Worm (Caenorhabditis elegans): ENCODE data around the gene C28C12.1.

C28C12.1 gene

ce11 chrIV:8481308-8481707 is 20.2 kb upstream of the C28C12.1 start, which contains the start of gene spp-8 (continued):
- TF ChIP-seq jun-1 (tag; optimal IDR thresholded peaks at IDR 0.05): no peak
- TF ChIP-seq nhr-90 (tag; optimal IDR thresholded peaks at IDR 0.05; ENCODE audit: poor library complexity): no peak
- TF ChIP-seq lin-15B (tag; optimal IDR thresholded peaks at IDR 0.05): no peak
- no peak for TF ChIP-seq fkh-4 (tag; optimal IDR thresholded peaks at IDR 0.05; ENCODE audit: borderline replicate concordance)
- TF ChIP-seq unc-86 (tag; optimal IDR thresholded peaks at IDR 0.05): no peak
- no peak for TF ChIP-seq nhr-71 (tag; optimal IDR thresholded peaks at IDR 0.05)
- no peak for TF ChIP-seq sox-4 (tag; optimal IDR thresholded peaks at IDR 0.05)
- TF ChIP-seq nhr-28 (tag; optimal IDR thresholded peaks at IDR 0.05): no peak
- no peak for TF ChIP-seq efl-3 (GFP tag; optimal IDR thresholded peaks at IDR 0.05)

ce11 chrIV:8487183-8487582 is 14.3 kb upstream of the C28C12.1 start, which contains the start of gene srlf-3:
TSS of gene srlf-3 (plus strand) at chrIV:8487483.
- TF ChIP-seq lin-15B (tag; optimal IDR thresholded peaks at IDR 0.05): no peak

ce11 chrIV:8488043-8488442 is 13.4 kb upstream of the C28C12.1 start:
- TF ChIP-seq rnt-1 (tag; optimal IDR thresholded peaks at IDR 0.05) (no peak), fos-1 (tag; optimal IDR thresholded peaks at IDR 0.05) (no peak), irx-1 (tag; optimal IDR thresholded peaks at IDR 0.05) (no peak), ceh-63 (GFP tag; optimal IDR thresholded peaks at IDR 0.05) (no peak), pag-3 (tag; optimal IDR thresholded peaks at IDR 0.05; ENCODE audit: borderline replicate concordance, insufficient read depth) (no peak), ceh-90 (tag; optimal IDR thresholded peaks at IDR 0.05) (no peak), ces-1 (GFP tag; optimal IDR thresholded peaks at IDR 0.05) (no peak), nhr-84 (tag; optimal IDR thresholded peaks at IDR 0.05) (no peak), unc-130 (tag; optimal IDR thresholded peaks at IDR 0.05) (no peak), sox-4 (tag; optimal IDR thresholded peaks at IDR 0.05) (no peak), ztf-11 (tag; optimal IDR thresholded peaks at IDR 0.05) (no peak), fkh-10 (GFP tag; optimal IDR thresholded peaks at IDR 0.05) (no peak), nhr-77 (tag; optimal IDR thresholded peaks at IDR 0.05) (no peak)

- TF ChIP-seq ceh-63 (GFP tag; optimal IDR thresholded peaks at IDR 0.05): no peak
- TF ChIP-seq mab-9 (GFP tag; IDR thresholded peaks at IDR 0.05): no peak
- TF ChIP-seq lin-13 (GFP tag; optimal IDR thresholded peaks at IDR 0.05): no peak
- TF ChIP-seq lin-15B (tag; optimal IDR thresholded peaks at IDR 0.05): no peak
- no peak for TF ChIP-seq irx-1 (tag; optimal IDR thresholded peaks at IDR 0.05)
- no peak for TF ChIP-seq mep-1 (tag; optimal IDR thresholded peaks at IDR 0.05)
- no peak for TF ChIP-seq unc-130 (tag; optimal IDR thresholded peaks at IDR 0.05)
- no peak for TF ChIP-seq nhr-47 (tag; optimal IDR thresholded peaks at IDR 0.05)
- no peak for TF ChIP-seq rnt-1 (tag; optimal IDR thresholded peaks at IDR 0.05)
- no peak for TF ChIP-seq zip-4 (GFP tag; optimal IDR thresholded peaks at IDR 0.05)
- TF ChIP-seq F16B12.6 (tag; optimal IDR thresholded peaks at IDR 0.05): no peak
- no peak for TF ChIP-seq elt-3 (tag; optimal IDR thresholded peaks at IDR 0.05)
- TF ChIP-seq mdl-1 (tag; optimal IDR thresholded peaks at IDR 0.05): no peak
- no peak for TF ChIP-seq fos-1 (tag; optimal IDR thresholded peaks at IDR 0.05)
- no peak for TF ChIP-seq C16A3.4 (tag; optimal IDR thresholded peaks at IDR 0.05)
These were observed 11.6 kb upstream of the C28C12.1 start, which contains the start of gene srlf-2 for ce11 chrIV:8489915-8490314. TSS of gene srlf-2 (plus strand) at chrIV:8490215.

- TF ChIP-seq C04F5.9 (tag; optimal IDR thresholded peaks at IDR 0.05) (no peak), lin-15B (tag; optimal IDR thresholded peaks at IDR 0.05) (no peak), unc-98 (GFP tag; IDR thresholded peaks at IDR 0.05) (no peak), nhr-11 (tag; optimal IDR thresholded peaks at IDR 0.05) (no peak), sox-4 (tag; optimal IDR thresholded peaks at IDR 0.05) (no peak), hlh-4 (tag; optimal IDR thresholded peaks at IDR 0.05) (no peak), hlh-17 (GFP tag; optimal IDR thresholded peaks at IDR 0.05; ENCODE audit: borderline replicate concordance) (no peak), efl-3 (GFP tag; optimal IDR thresholded peaks at IDR 0.05) (no peak)
These were observed 9.2 kb upstream of the C28C12.1 start, which contains the start of gene sru-7 for ce11 chrIV:8492242-8492641. TSS of gene sru-7 (plus strand) at chrIV:8492542.
